Worm (Caenorhabditis elegans) whole organism, L1 larva: Measurements from ENCODE around the gene tag-191.

Experiments used
- C04F5.9 ChIP-seq: sonication (generic microtip); optimal IDR thresholded peaks from 2 replicates; lab custom pipeline; 2016; ENCODE audit warnings: missing genetic modification characterization, missing compliant biosample characterization
- C16A3.4 ChIP-seq: fragments of 150-350 bp; optimal IDR thresholded peaks from 2 replicates; lab custom pipeline; 2014; ENCODE audit warnings: missing biosample characterization, missing genetic modification characterization
- C34B4.2 ChIP-seq: sonication (generic microtip); optimal IDR thresholded peaks from 2 replicates; lab custom pipeline; 2017; ENCODE audit warnings: mild to moderate bottlenecking, missing genetic modification characterization, missing compliant biosample characterization
- alr-1 ChIP-seq: fragments of 200-800 bp; sonication (Bioruptor generic); optimal IDR thresholded peaks from 2 replicates; lab custom pipeline; 2018; ENCODE audit warnings: borderline replicate concordance, mild to moderate bottlenecking, missing genetic modification characterization, missing compliant biosample characterization
- aly-2 ChIP-seq: fragments of 150-350 bp; optimal IDR thresholded peaks from 2 replicates; lab custom pipeline; 2014; ENCODE audit warnings: missing biosample characterization, missing genetic modification characterization
- ama-1 ChIP-seq: fragments of 150-350 bp; optimal IDR thresholded peaks from 2 replicates; lab custom pipeline; 2014
- blmp-1 ChIP-seq: fragments of 150-350 bp; optimal IDR thresholded peaks from 2 replicates; lab custom pipeline; 2014; ENCODE audit warnings: missing biosample characterization, missing genetic modification characterization
- ceh-63 ChIP-seq: fragments of 200-800 bp; sonication (Bioruptor generic); optimal IDR thresholded peaks from 2 replicates; lab custom pipeline; 2018; ENCODE audit warnings: mild to moderate bottlenecking, missing genetic modification characterization, missing compliant biosample characterization
- ceh-8 ChIP-seq: fragments of 200-800 bp; sonication (Bioruptor generic); optimal IDR thresholded peaks from 2 replicates; lab custom pipeline; 2018; ENCODE audit warnings: mild to moderate bottlenecking, missing genetic modification characterization, moderate library complexity, missing compliant biosample characterization
- efl-1 ChIP-seq, 4 experiments: fragments of 150-350 bp; optimal IDR thresholded peaks in 3 of 4; peaks in 1 of 4; 1 replicate in 1 of 4; 2 replicates in 3 of 4; lab custom pipeline; 2014; ENCODE audit warnings: missing biosample characterization in 2 of 4, missing genetic modification characterization in 2 of 4, missing genetic modification reagents in 2 of 4
- egl-27 ChIP-seq, 2 experiments: fragments of 150-350 bp in 1 of 2; sonication (generic microtip); optimal IDR thresholded peaks; 3 replicates each; lab custom pipeline; 2017 to 2018; ENCODE audit warnings: missing biosample characterization in 2 of 2, missing genetic modification characterization in 2 of 2, missing genetic modification reagents in 2 of 2
- elt-2 ChIP-seq: sonication (generic microtip); optimal IDR thresholded peaks from 2 replicates; lab custom pipeline; 2016; ENCODE audit warnings: missing genetic modification characterization, mild to moderate bottlenecking, inconsistent platforms, missing compliant biosample characterization, missing genetic modification reagents
- elt-3 ChIP-seq, 6 experiments: fragments of 150-350 bp in 1 of 6; sonication (generic microtip); optimal IDR thresholded peaks; 2 replicates each; lab custom pipeline; 2017 to 2018; ENCODE audit warnings: missing biosample characterization in 6 of 6, missing genetic modification characterization in 6 of 6, inconsistent platforms in 1 of 6
- fkh-10 ChIP-seq: sonication (generic microtip); optimal IDR thresholded peaks from 2 replicates; lab custom pipeline; 2017; ENCODE audit warnings: missing biosample characterization, missing genetic modification reagents, missing genetic modification characterization
- fos-1 ChIP-seq: fragments of 150-350 bp; optimal IDR thresholded peaks from 2 replicates; lab custom pipeline; 2014; ENCODE audit warnings: missing biosample characterization, missing genetic modification characterization
- lin-13 ChIP-seq: fragments of 150-350 bp; optimal IDR thresholded peaks from 2 replicates; lab custom pipeline; 2014; ENCODE audit warnings: missing biosample characterization, missing genetic modification reagents, missing genetic modification characterization
- lin-14 ChIP-seq: fragments of 200-800 bp; sonication (Bioruptor generic); optimal IDR thresholded peaks from 2 replicates; lab custom pipeline; 2018; ENCODE audit warnings: mild to moderate bottlenecking, missing genetic modification characterization, moderate library complexity, missing compliant biosample characterization
- lin-35 ChIP-seq, 2 experiments: fragments of 150-350 bp; optimal IDR thresholded peaks; 2 replicates each; lab custom pipeline; 2014; ENCODE audit warnings: missing biosample characterization in 2 of 2, missing genetic modification characterization in 2 of 2, missing genetic modification reagents in 2 of 2
- lsy-2 ChIP-seq, 2 experiments: fragments of 150-350 bp; optimal IDR thresholded peaks; 2 replicates each; lab custom pipeline; 2014; ENCODE audit warnings: missing biosample characterization in 2 of 2, missing genetic modification characterization in 2 of 2
- mab-9 ChIP-seq: fragments of 200-800 bp; sonication (Bioruptor generic); IDR thresholded peaks from 2 replicates; pipeline ENCODE4 v1.3.6; 2022; ENCODE audit warnings: missing genetic modification reagents, missing genetic modification characterization, missing compliant biosample characterization
- mdl-1 ChIP-seq, 2 experiments: fragments of 150-350 bp; optimal IDR thresholded peaks; 2 replicates each; lab custom pipeline; 2014 to 2017; ENCODE audit warnings: missing biosample characterization in 2 of 2, missing genetic modification characterization in 2 of 2, inconsistent platforms in 1 of 2
- mef-2 ChIP-seq: fragments of 150-350 bp; optimal IDR thresholded peaks from 2 replicates; lab custom pipeline; 2014; ENCODE audit warnings: missing biosample characterization, missing genetic modification characterization
- mep-1 ChIP-seq: fragments of 150-350 bp; optimal IDR thresholded peaks from 2 replicates; lab custom pipeline; 2014; ENCODE audit warnings: missing biosample characterization, missing genetic modification characterization
- nhr-20 ChIP-seq: sonication (generic microtip); optimal IDR thresholded peaks from 2 replicates; lab custom pipeline; 2016; ENCODE audit warnings: mild to moderate bottlenecking, missing genetic modification characterization, missing compliant biosample characterization
- nhr-71 ChIP-seq: sonication (generic microtip); optimal IDR thresholded peaks from 2 replicates; lab custom pipeline; 2016; ENCODE audit warnings: mild to moderate bottlenecking, missing genetic modification characterization, moderate library complexity, missing compliant biosample characterization
- nhr-77 ChIP-seq: fragments of 150-350 bp; optimal IDR thresholded peaks from 2 replicates; lab custom pipeline; 2014; ENCODE audit warnings: missing biosample characterization, missing genetic modification characterization
- nhr-84 ChIP-seq: sonication (generic microtip); optimal IDR thresholded peaks from 2 replicates; lab custom pipeline; 2017; ENCODE audit warnings: missing biosample characterization, missing genetic modification characterization
- nhr-85 ChIP-seq: sonication (generic microtip); peaks from one replicate; lab custom pipeline; 2016; ENCODE audit warnings: missing genetic modification characterization, inconsistent platforms, missing compliant biosample characterization
- nhr-90 ChIP-seq: sonication (generic microtip); optimal IDR thresholded peaks from 2 replicates; lab custom pipeline; 2016; ENCODE audit warnings: mild to moderate bottlenecking, missing genetic modification characterization, missing compliant biosample characterization; ENCODE audit not compliant: poor library complexity
- pag-3 ChIP-seq: sonication (generic microtip); optimal IDR thresholded peaks from 2 replicates; lab custom pipeline; 2017; ENCODE audit warnings: missing genetic modification characterization, mild to moderate bottlenecking, missing compliant biosample characterization, antibody characterized with exemption, borderline replicate concordance; ENCODE audit not compliant: insufficient read depth
- rnt-1 ChIP-seq: sonication (generic microtip); optimal IDR thresholded peaks from 2 replicates; lab custom pipeline; 2016; ENCODE audit warnings: mild to moderate bottlenecking, missing genetic modification characterization, moderate library complexity, missing compliant biosample characterization
- sptf-1 ChIP-seq: fragments of 150-350 bp; optimal IDR thresholded peaks from 2 replicates; lab custom pipeline; 2014; ENCODE audit warnings: missing biosample characterization, missing genetic modification characterization
- swsn-7 ChIP-seq: sonication (generic microtip); optimal IDR thresholded peaks from 2 replicates; lab custom pipeline; 2016; ENCODE audit warnings: missing genetic modification characterization, missing compliant biosample characterization
- unc-30 ChIP-seq: sonication (generic microtip); optimal IDR thresholded peaks from 2 replicates; lab custom pipeline; 2017; ENCODE audit warnings: missing biosample characterization, missing genetic modification characterization
- xbp-1 ChIP-seq: sonication (generic microtip); optimal IDR thresholded peaks from 2 replicates; lab custom pipeline; 2016; ENCODE audit warnings: missing genetic modification characterization, missing compliant biosample characterization

Gene tag-191

ce11 chrV:14576745-14577373 is 40.7 kb upstream of the tag-191 start:
- TF ChIP-seq xbp-1 (tag; lab: Kevin White, UChicago): no peak
- peak; percentile 69 for TF ChIP-seq lin-14 (GFP tag; lab: Kevin White, UChicago)
- peak; percentile 17 for TF ChIP-seq nhr-71
- peak; percentile 43 for TF ChIP-seq rnt-1 (tag; lab: Kevin White, UChicago)
- TF ChIP-seq nhr-85 (tag; lab: Kevin White, UChicago): no peak
- peak in 1 of 2 experiments; percentile 13 for TF ChIP-seq lsy-2 (tag; optimal IDR thresholded peaks at IDR 0.05; lab: Kevin White, UChicago)
- no peak for TF ChIP-seq lin-35 (GFP tag; optimal IDR thresholded peaks at IDR 0.05; lab: Kevin White, UChicago)
- TF ChIP-seq C04F5.9 (tag; lab: Kevin White, UChicago): no peak
- no peak for TF ChIP-seq sptf-1 (tag; lab: Kevin White, UChicago)

- TF ChIP-seq nhr-84 (tag; lab: Kevin White, UChicago) (no peak), alr-1 (tag; lab: Kevin White, UChicago) (no peak), elt-3 (tag; optimal IDR thresholded peaks at IDR 0.05; lab: Kevin White, UChicago) (no peak), nhr-20 (tag; lab: Kevin White, UChicago) (no peak), lin-13 (GFP tag; lab: Kevin White, UChicago) (no peak), ceh-63 (GFP tag; lab: Kevin White, UChicago) (no peak), sptf-1 (tag; lab: Kevin White, UChicago) (no peak), aly-2 (tag; lab: Kevin White, UChicago) (no peak), C16A3.4 (tag; lab: Kevin White, UChicago) (no peak), C34B4.2 (no peak)
These were observed 26.4 kb upstream of the tag-191 start, which contains the start of gene C53A5.11 for ce11 chrV:14562589-14562988. C53A5.11 (plus strand) TSS chrV:14562889.

- no peak for TF ChIP-seq ceh-8 (GFP tag; lab: Kevin White, UChicago)
- TF ChIP-seq mab-9: no peak
- no peak for TF ChIP-seq nhr-20 (tag; lab: Kevin White, UChicago)
- no peak for TF ChIP-seq nhr-90 (tag; lab: Kevin White, UChicago)
These were observed 23.1 kb upstream of the tag-191 start, which contains the start of gene srt-32 for ce11 chrV:14559312-14559711. srt-32 (plus strand) TSS chrV:14559612.

DNA sequence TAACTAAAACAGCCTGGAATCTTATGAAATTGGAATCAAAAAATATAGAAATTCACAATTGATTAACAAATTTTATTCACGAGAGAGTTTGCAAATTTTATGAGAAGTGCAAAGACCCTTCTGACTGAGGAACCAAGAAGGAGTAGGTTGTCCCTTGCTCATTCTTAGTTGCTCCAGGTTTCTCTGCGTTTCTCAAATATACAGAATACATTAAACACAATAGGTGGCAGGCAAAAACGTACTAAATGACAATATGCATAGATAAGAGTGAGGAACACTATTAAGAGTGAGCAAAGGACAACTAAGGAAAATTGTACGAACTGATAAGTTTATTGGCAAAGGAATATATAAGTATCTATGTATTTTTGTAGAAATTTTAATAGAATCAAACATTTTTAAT is 22.6 kb upstream of the tag-191 start, which contains the start of gene C53A5.9:
Gene C53A5.9 (minus strand): TSS at position 101 of the 400 bp plus-strand sequence.
- no peak for TF ChIP-seq fos-1
- no peak for TF ChIP-seq mef-2 (tag; lab: Kevin White, UChicago)
- TF ChIP-seq fkh-10 (GFP tag; lab: Kevin White, UChicago): no peak
- no peak for TF ChIP-seq egl-27 (tag; optimal IDR thresholded peaks at IDR 0.05; lab: Kevin White, UChicago)
- TF ChIP-seq efl-1 (optimal IDR thresholded peaks at IDR 0.05; lab: Kevin White, UChicago): no peak
- peak in 1 of 2 experiments; percentile 14 for TF ChIP-seq efl-1 (GFP tag; optimal IDR thresholded peaks at IDR 0.05 in 1 of 2; lab: Kevin White, UChicago)
- TF ChIP-seq xbp-1 (tag; lab: Kevin White, UChicago): no peak
- no peak for TF ChIP-seq alr-1 (tag; lab: Kevin White, UChicago)

ce11 chrV:14556187-14556586 is 20.0 kb upstream of the tag-191 start, which contains the start of gene srg-47:
srg-47 (minus strand) TSS chrV:14556287.
- peak; percentile 41 for TF ChIP-seq ceh-8 (GFP tag; lab: Kevin White, UChicago)
- TF ChIP-seq ama-1 (lab: Kevin White, UChicago): no peak

DNA sequence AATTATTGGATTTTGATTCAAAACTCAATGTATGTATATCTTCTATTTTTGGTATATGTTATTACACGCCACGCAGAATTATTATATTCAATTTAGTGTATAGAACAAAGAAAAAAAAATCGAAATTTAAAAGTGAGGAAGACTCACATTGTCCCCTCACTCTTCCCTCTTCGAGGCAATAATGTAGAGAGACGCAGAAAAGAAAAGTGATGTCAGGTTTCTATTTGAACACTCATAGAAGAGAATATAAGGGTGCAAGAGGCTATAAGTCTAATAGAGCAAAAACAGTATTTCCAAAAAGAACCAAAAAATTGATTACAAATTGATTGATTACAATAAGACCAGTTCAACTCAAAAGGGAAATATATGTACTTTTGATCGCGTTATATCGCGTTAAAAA is 12.3 kb upstream of the tag-191 start:
- no peak for TF ChIP-seq lin-13 (GFP tag; lab: Kevin White, UChicago)
- no peak for TF ChIP-seq unc-30
- peak; percentile 17 for TF ChIP-seq mep-1 (tag; lab: Kevin White, UChicago)
- no peak for TF ChIP-seq pag-3 (tag; lab: Kevin White, UChicago)
- TF ChIP-seq efl-1 (optimal IDR thresholded peaks at IDR 0.05; lab: Kevin White, UChicago): no peak
- peak in 1 of 2 experiments; percentile 10 for TF ChIP-seq efl-1 (GFP tag; optimal IDR thresholded peaks at IDR 0.05 in 1 of 2; lab: Kevin White, UChicago)
- TF ChIP-seq C04F5.9 (tag; lab: Kevin White, UChicago): no peak
- TF ChIP-seq ceh-8 (GFP tag; lab: Kevin White, UChicago): no peak
- TF ChIP-seq swsn-7 (tag; lab: Kevin White, UChicago): no peak
- no peak for TF ChIP-seq mdl-1 (tag; optimal IDR thresholded peaks at IDR 0.05; lab: Kevin White, UChicago)
- TF ChIP-seq blmp-1 (tag; lab: Kevin White, UChicago): peak; percentile 71
- TF ChIP-seq elt-2 (tag; lab: Kevin White, UChicago): no peak
- no peak for TF ChIP-seq nhr-71
- TF ChIP-seq nhr-77: no peak
